Fruit fly (Drosophila melanogaster) whole organism, embryonic: ENCODE measurements around the gene Sc2.
A peak's percentile ranks its signal among the peaks of the same experiment; 100 is the strongest.

Experiments used
- BtbVII ChIP-seq: fragments of 200-800 bp; sonication (Bioruptor generic); optimal IDR thresholded peaks from 3 replicates; lab custom pipeline; 2017; ENCODE audit warnings: missing biosample characterization, mild to moderate bottlenecking, missing genetic modification characterization
- CG12942 ChIP-seq: fragments of 200-800 bp; sonication (Bioruptor generic); optimal IDR thresholded peaks from 3 replicates; lab custom pipeline; 2016; ENCODE audit warnings: missing biosample characterization, missing genetic modification characterization
- CG13775 ChIP-seq: fragments of 200-800 bp; sonication (Bioruptor generic); optimal IDR thresholded peaks from 3 replicates; lab custom pipeline; 2017; ENCODE audit warnings: missing biosample characterization, mild to moderate bottlenecking, missing genetic modification characterization
- CG14014 ChIP-seq: fragments of 200-800 bp; sonication (Bioruptor generic); IDR thresholded peaks from 2 replicates; pipeline ENCODE4 v1.3.6; 2022; ENCODE audit warnings: missing biosample characterization, missing genetic modification characterization
- CG15479 ChIP-seq: fragments of 200-800 bp; sonication (Bioruptor generic); optimal IDR thresholded peaks from 3 replicates; lab custom pipeline; 2019; ENCODE audit warnings: missing biosample characterization, mild to moderate bottlenecking, missing genetic modification characterization, moderate library complexity
- CG16813 ChIP-seq: fragments of 200-800 bp; sonication (Bioruptor generic); IDR thresholded peaks from 3 replicates; pipeline ENCODE4 v1.3.6; 2022; ENCODE audit warnings: missing biosample characterization, missing genetic modification characterization; ENCODE audit not compliant: partially characterized antibody
- CG17612 ChIP-seq: fragments of 200-800 bp; sonication (Bioruptor generic); IDR thresholded peaks from 2 replicates; pipeline ENCODE4 v1.3.6; 2022; ENCODE audit warnings: missing biosample characterization, missing genetic modification characterization
- CG17912 ChIP-seq: fragments of 200-800 bp; sonication (Bioruptor generic); optimal IDR thresholded peaks from 2 replicates; lab custom pipeline; 2018; ENCODE audit warnings: missing biosample characterization, mild to moderate bottlenecking, missing genetic modification characterization
- CG2678 ChIP-seq: fragments of 200-800 bp; sonication (Bioruptor generic); optimal IDR thresholded peaks from 3 replicates; lab custom pipeline; 2019; ENCODE audit warnings: missing biosample characterization, mild to moderate bottlenecking, missing genetic modification characterization, moderate library complexity
- CG3726 ChIP-seq: fragments of 200-800 bp; sonication (Bioruptor generic); IDR thresholded peaks from 3 replicates; pipeline ENCODE4, ENCODE4 v1.3.6; 2022; ENCODE audit warnings: missing biosample characterization, missing genetic modification characterization
- CG5953 ChIP-seq: fragments of 200-800 bp; sonication (Bioruptor generic); IDR thresholded peaks from 2 replicates; pipeline ENCODE4 v1.3.6; 2022; ENCODE audit warnings: missing biosample characterization, missing genetic modification characterization
- CG6654 ChIP-seq: fragments of 200-800 bp; sonication (Bioruptor generic); optimal IDR thresholded peaks from 2 replicates; lab custom pipeline; 2017; ENCODE audit warnings: missing biosample characterization, mild to moderate bottlenecking, missing genetic modification characterization
- CG8089 ChIP-seq: fragments of 200-800 bp; sonication (Bioruptor generic); optimal IDR thresholded peaks from 3 replicates; lab custom pipeline; 2016; ENCODE audit warnings: missing biosample characterization, missing genetic modification characterization
- CG9437 ChIP-seq: fragments of 200-800 bp; sonication (Bioruptor generic); optimal IDR thresholded peaks from 2 replicates; lab custom pipeline; 2018; ENCODE audit warnings: missing biosample characterization, mild to moderate bottlenecking, missing genetic modification characterization
- CG9797 ChIP-seq: fragments of 200-800 bp; sonication (Bioruptor generic); optimal IDR thresholded peaks from 3 replicates; lab custom pipeline; 2018; ENCODE audit warnings: missing biosample characterization, mild to moderate bottlenecking, missing genetic modification characterization
- Camta ChIP-seq: fragments of 200-800 bp; sonication (Bioruptor generic); optimal IDR thresholded peaks from 2 replicates; lab custom pipeline; 2016; ENCODE audit warnings: missing biosample characterization, missing genetic modification characterization
- D ChIP-seq, 2 experiments: fragments of 200-800 bp in 1 of 2; fragments of >200 bp in 1 of 2; sonication (Bioruptor generic) in 1 of 2; optimal IDR thresholded peaks; 2 replicates in 1 of 2; 3 replicates in 1 of 2; lab custom pipeline; 2017; ENCODE audit warnings: mild to moderate bottlenecking in 1 of 2, missing biosample characterization in 1 of 2, missing genetic modification characterization in 1 of 2, missing genetic modification reagents in 1 of 2
- Dbx ChIP-seq: fragments of 200-800 bp; sonication (Bioruptor generic); IDR thresholded peaks from 3 replicates; pipeline ENCODE4 v1.3.6; 2022; ENCODE audit warnings: missing biosample characterization, missing genetic modification characterization
- Dll ChIP-seq: fragments of 200-800 bp; sonication (Bioruptor generic); IDR thresholded peaks from 4 replicates; pipeline ENCODE4 v1.3.6; 2022; ENCODE audit warnings: missing biosample characterization, missing genetic modification characterization; ENCODE audit not compliant: partially characterized antibody
- Gug ChIP-seq: fragments of 200-800 bp; sonication (Bioruptor generic); IDR thresholded peaks from 4 replicates; pipeline ENCODE4 v1.3.6; 2022; ENCODE audit warnings: missing biosample characterization, missing genetic modification characterization
- H15 ChIP-seq: fragments of 200-800 bp; sonication (Bioruptor generic); IDR thresholded peaks from 3 replicates; pipeline ENCODE4 v1.3.6; 2022; ENCODE audit warnings: missing biosample characterization, missing genetic modification characterization
- HLH3B ChIP-seq: fragments of 200-800 bp; sonication (Bioruptor generic); IDR thresholded peaks from 2 replicates; pipeline ENCODE4 v1.3.6; 2022; ENCODE audit warnings: missing biosample characterization, missing genetic modification characterization
- HLH54F ChIP-seq: fragments of 200-800 bp; sonication (Bioruptor generic); optimal IDR thresholded peaks from 3 replicates; lab custom pipeline; 2016; ENCODE audit warnings: missing biosample characterization, missing genetic modification characterization
- HmgD ChIP-seq: fragments of 200-800 bp; sonication (Bioruptor generic); optimal IDR thresholded peaks from 3 replicates; lab custom pipeline; 2016; ENCODE audit warnings: missing biosample characterization, missing genetic modification characterization
- Hr3 ChIP-seq: fragments of 200-800 bp; sonication (Bioruptor generic); optimal IDR thresholded peaks from 3 replicates; lab custom pipeline; 2016; ENCODE audit warnings: missing biosample characterization, missing genetic modification characterization
- NFAT ChIP-seq: fragments of 200-800 bp; sonication (Bioruptor generic); IDR thresholded peaks from 2 replicates; pipeline ENCODE4 v1.3.6; 2022; ENCODE audit warnings: missing biosample characterization, missing genetic modification characterization
- Oaz ChIP-seq: fragments of 200-800 bp; sonication (Bioruptor generic); IDR thresholded peaks from 2 replicates; pipeline ENCODE4 v1.3.6; 2022; ENCODE audit warnings: missing biosample characterization, missing genetic modification characterization
- Opbp ChIP-seq: fragments of 200-800 bp; sonication (Bioruptor generic); IDR thresholded peaks from 3 replicates; pipeline ENCODE4 v1.3.6; 2022; ENCODE audit warnings: missing biosample characterization, missing genetic modification characterization; ENCODE audit not compliant: partially characterized antibody
- Optix ChIP-seq: fragments of 200-800 bp; sonication (Bioruptor generic); IDR thresholded peaks from 3 replicates; pipeline ENCODE4 v1.3.6; 2022; ENCODE audit warnings: missing biosample characterization, missing genetic modification characterization
- Poxn ChIP-seq: fragments of 200-800 bp; sonication (Bioruptor generic); IDR thresholded peaks from 2 replicates; pipeline ENCODE4 v1.3.6; 2022; ENCODE audit warnings: missing biosample characterization, missing genetic modification characterization
- ash1 ChIP-seq: fragments of 200-800 bp; sonication (Bioruptor generic); optimal IDR thresholded peaks from 2 replicates; lab custom pipeline; 2018; ENCODE audit warnings: missing biosample characterization, mild to moderate bottlenecking, missing genetic modification characterization
- bbx ChIP-seq: fragments of 200-800 bp; sonication (Bioruptor generic); IDR thresholded peaks from 2 replicates; pipeline ENCODE4 v1.3.6; 2022; ENCODE audit warnings: missing biosample characterization, missing genetic modification characterization; ENCODE audit not compliant: partially characterized antibody
- bigmax ChIP-seq: fragments of 200-800 bp; sonication (Bioruptor generic); optimal IDR thresholded peaks from 2 replicates; lab custom pipeline; 2018; ENCODE audit warnings: missing biosample characterization, mild to moderate bottlenecking, missing genetic modification characterization
- caup ChIP-seq: fragments of 200-800 bp; sonication (Bioruptor generic); optimal IDR thresholded peaks from 3 replicates; lab custom pipeline; 2017; ENCODE audit warnings: missing biosample characterization, mild to moderate bottlenecking, missing genetic modification characterization, moderate library complexity; ENCODE audit not compliant: severe bottlenecking
- corto ChIP-seq: fragments of 200-800 bp; sonication (Bioruptor generic); optimal IDR thresholded peaks from 2 replicates; lab custom pipeline; 2016; ENCODE audit warnings: missing biosample characterization, mild to moderate bottlenecking, missing genetic modification characterization, moderate library complexity
- crc ChIP-seq: fragments of 200-800 bp; sonication (Bioruptor generic); optimal IDR thresholded peaks from 2 replicates; lab custom pipeline; 2016; ENCODE audit warnings: missing biosample characterization, missing genetic modification characterization
- dysf ChIP-seq: fragments of 200-800 bp; sonication (Bioruptor generic); IDR thresholded peaks from 3 replicates; pipeline ENCODE4 v1.3.6; 2022; ENCODE audit warnings: missing biosample characterization, missing genetic modification characterization
- her ChIP-seq: fragments of 200-800 bp; sonication (Bioruptor generic); optimal IDR thresholded peaks from 2 replicates; lab custom pipeline; 2016; ENCODE audit warnings: missing biosample characterization, missing genetic modification characterization
- lola ChIP-seq, 3 experiments: fragments of >200 bp in 2 of 3; fragments of 200-800 bp in 1 of 3; sonication (Bioruptor generic) in 1 of 3; optimal IDR thresholded peaks; 2 replicates each; lab custom pipeline; 2017 to 2019; ENCODE audit warnings: missing biosample characterization in 3 of 3, missing genetic modification characterization in 3 of 3, mild to moderate bottlenecking in 1 of 3, moderate library complexity in 1 of 3
- peb ChIP-seq: fragments of 200-800 bp; sonication (Bioruptor generic); IDR thresholded peaks from 2 replicates; pipeline ENCODE4 v1.3.6; 2022; ENCODE audit warnings: missing biosample characterization, missing genetic modification characterization
- psq ChIP-seq: fragments of 200-800 bp; sonication (Bioruptor generic); optimal IDR thresholded peaks from 2 replicates; lab custom pipeline; 2017; ENCODE audit warnings: missing biosample characterization, missing genetic modification characterization
- shn ChIP-seq: fragments of 200-800 bp; sonication (Bioruptor generic); optimal IDR thresholded peaks from 3 replicates; lab custom pipeline; 2016; ENCODE audit warnings: missing biosample characterization, missing genetic modification characterization
- sim ChIP-seq: fragments of 200-800 bp; sonication (Bioruptor generic); IDR thresholded peaks from 2 replicates; pipeline ENCODE4 v1.3.6; 2022; ENCODE audit warnings: missing biosample characterization, missing genetic modification characterization
- sqz ChIP-seq: fragments of 200-800 bp; sonication (Bioruptor generic); optimal IDR thresholded peaks from 3 replicates; lab custom pipeline; 2018; ENCODE audit warnings: missing biosample characterization, mild to moderate bottlenecking, missing genetic modification characterization
- tin ChIP-seq: fragments of 200-800 bp; sonication (Bioruptor generic); optimal IDR thresholded peaks from 3 replicates; lab custom pipeline; 2016; ENCODE audit warnings: missing biosample characterization, missing genetic modification characterization
- trh ChIP-seq: fragments of 200-800 bp; sonication (Bioruptor generic); optimal IDR thresholded peaks from 2 replicates; lab custom pipeline; 2016; ENCODE audit warnings: missing biosample characterization, missing genetic modification characterization
- unpg ChIP-seq: fragments of 200-800 bp; sonication (Bioruptor generic); optimal IDR thresholded peaks from 3 replicates; lab custom pipeline; 2018; ENCODE audit warnings: missing biosample characterization, mild to moderate bottlenecking, missing genetic modification characterization, moderate library complexity
- zen2 ChIP-seq: fragments of 200-800 bp; sonication (Bioruptor generic); IDR thresholded peaks from 3 replicates; pipeline ENCODE4 v1.3.6; 2022; ENCODE audit warnings: missing biosample characterization, missing genetic modification characterization; ENCODE audit not compliant: partially characterized antibody

The Sc2 gene

DNA sequence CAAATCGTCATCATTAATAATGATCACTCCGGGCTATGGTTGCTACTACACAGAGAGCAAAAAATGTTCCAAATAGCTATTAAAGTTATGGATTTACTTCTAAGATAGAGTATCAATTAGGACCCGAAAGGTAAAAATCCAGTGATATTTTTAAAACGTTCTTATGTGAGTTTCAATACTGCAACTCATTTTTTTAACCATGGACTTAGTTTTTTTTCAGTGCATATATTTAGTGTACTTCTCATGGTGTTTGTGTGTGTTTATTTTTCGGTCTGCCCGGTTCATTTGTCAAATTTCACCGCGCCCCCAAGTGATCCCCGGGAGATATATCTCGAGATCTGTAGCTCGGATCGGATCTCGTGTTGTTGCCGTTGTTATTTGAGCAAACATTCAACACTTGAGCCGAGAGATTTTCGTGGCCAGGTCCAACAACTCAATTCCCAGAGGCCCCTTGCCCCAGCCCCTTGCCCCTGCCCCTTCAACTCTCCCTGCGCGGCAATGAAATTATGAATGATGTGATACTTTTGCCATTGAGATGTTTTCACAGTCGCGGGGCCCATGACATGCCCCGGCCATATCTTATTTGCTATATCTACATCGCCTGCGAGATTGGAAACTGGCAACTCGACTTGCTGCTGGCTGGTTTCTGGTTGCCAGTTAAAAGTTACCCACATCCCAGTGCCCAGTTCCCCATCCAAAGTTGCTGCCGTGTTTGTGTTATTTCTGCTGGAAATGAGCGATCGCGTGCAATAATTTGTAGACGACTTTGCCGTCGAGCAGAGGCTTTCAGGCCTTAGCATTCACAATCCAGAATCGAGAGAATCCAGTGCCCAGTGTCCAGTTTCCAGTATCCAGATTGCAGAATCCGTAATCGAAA is 40.5 kb upstream of the Sc2 start (continued):
- TF ChIP-seq CG12942 (GFP tag; lab: Kevin White, UChicago) (peak; percentile 11), HLH3B (GFP tag; lab: Robert Waterston, UW) (peak; percentile 58; the same call in 1 of the 2 replicates), tin (GFP tag; lab: Kevin White, UChicago) (peak; percentile 69), caup (peak; percentile 15), zen2 (GFP tag; lab: Robert Waterston, UW) (no peak), unpg (GFP tag; lab: Kevin White, UChicago) (peak; percentile 74), Opbp (no peak), sqz (peak; percentile 21), CG9797 (GFP tag; lab: Kevin White, UChicago) (no peak), shn (GFP tag; lab: Kevin White, UChicago) (peak; percentile 60), CG17912 (GFP tag; lab: Kevin White, UChicago) (no peak), crc (no peak), Dbx (GFP tag; lab: Robert Waterston, UW) (no peak), ash1 (GFP tag; lab: Kevin White, UChicago) (no peak), Hr3 (GFP tag; lab: Kevin White, UChicago) (peak; percentile 67), Poxn (GFP tag; lab: Robert Waterston, UW) (no peak), corto (no peak), trh (GFP tag; lab: Kevin White, UChicago) (peak; percentile 40), BtbVII (no peak), peb (peak; percentile 54; the same call in 1 of the 2 replicates), Camta (GFP tag; lab: Kevin White, UChicago) (peak; percentile 49), H15 (GFP tag; lab: Robert Waterston, UW) (0 out of 3 replicates have a peak, but pooled peaks have one; percentile 43), HLH54F (GFP tag; lab: Kevin White, UChicago) (peak; percentile 3), bbx (GFP tag; lab: Robert Waterston, UW) (no peak), bigmax (no peak), CG2678 (tag; lab: Kevin White, UChicago) (peak; percentile 73), CG8089 (peak; percentile 79), D (optimal IDR thresholded peaks at IDR 0.05; lab: Kevin White, UChicago) (no peak), D (GFP tag; optimal IDR thresholded peaks at IDR 0.05; lab: Kevin White, UChicago) (peak; percentile 81), CG14014 (GFP tag; lab: Robert Waterston, UW) (no peak), Optix (GFP tag; lab: Robert Waterston, UW) (peak; percentile 31; the same call in 1 of the 3 replicates), psq (peak; percentile 14), sim (peak; percentile 37; the same call in 1 of the 2 replicates), HmgD (GFP tag; lab: Kevin White, UChicago) (no peak), CG16813 (no peak), her (GFP tag; lab: Kevin White, UChicago) (no peak), Oaz (GFP tag; lab: Robert Waterston, UW) (no peak), CG3726 (GFP tag; lab: Robert Waterston, UW) (no peak), Gug (GFP tag; lab: Robert Waterston, UW) (no peak), NFAT (GFP tag; lab: Robert Waterston, UW) (no peak), CG5953 (GFP tag; lab: Robert Waterston, UW) (no peak), CG15479 (GFP tag; lab: Kevin White, UChicago) (no peak), Dll (no peak), dysf (GFP tag; lab: Robert Waterston, UW) (0 out of 3 replicates have a peak, but pooled peaks have one; percentile 36), CG6654 (GFP tag; lab: Kevin White, UChicago) (peak; percentile 37), CG9437 (GFP tag; lab: Kevin White, UChicago) (peak; percentile 46), lola (GFP tag; optimal IDR thresholded peaks at IDR 0.05; lab: Kevin White, UChicago) (peak in 1 of 3 experiments; percentile 88), CG17612 (GFP tag; lab: Robert Waterston, UW) (no peak), CG13775 (GFP tag; lab: Kevin White, UChicago) (peak; percentile 65)
